Fruit fly (Drosophila melanogaster) whole organism, embryonic: ENCODE data around the gene Eig71Ek.

Experiments used
- Abd-B ChIP-seq: fragments of 200-800 bp; sonication (Bioruptor generic); optimal IDR thresholded peaks from 2 replicates; lab custom pipeline; 2018; ENCODE audit warnings: missing biosample characterization, mild to moderate bottlenecking, missing genetic modification characterization, moderate library complexity
- CG11723 ChIP-seq: fragments of 200-800 bp; sonication (Bioruptor generic); optimal IDR thresholded peaks from 2 replicates; lab custom pipeline; 2017; ENCODE audit warnings: missing biosample characterization, mild to moderate bottlenecking, missing genetic modification characterization
- CG12769 ChIP-seq: fragments of 200-800 bp; sonication (Bioruptor generic); optimal IDR thresholded peaks from 2 replicates; lab custom pipeline; 2019; ENCODE audit warnings: missing biosample characterization, mild to moderate bottlenecking, missing genetic modification characterization, moderate library complexity
- CG13424 ChIP-seq: fragments of 200-800 bp; sonication (Bioruptor generic); optimal IDR thresholded peaks from 2 replicates; lab custom pipeline; 2019; ENCODE audit warnings: missing biosample characterization, mild to moderate bottlenecking, missing genetic modification characterization, moderate library complexity
- CG1647 ChIP-seq: fragments of 200-800 bp; sonication (Bioruptor generic); optimal IDR thresholded peaks from 3 replicates; lab custom pipeline; 2016; ENCODE audit warnings: missing biosample characterization, missing genetic modification characterization
- CG18764 ChIP-seq: fragments of 200-800 bp; sonication (Bioruptor generic); optimal IDR thresholded peaks from 3 replicates; lab custom pipeline; 2016; ENCODE audit warnings: missing biosample characterization, missing genetic modification characterization
- Doc3 ChIP-seq: fragments of 200-800 bp; sonication (Bioruptor generic); IDR thresholded peaks from 3 replicates; pipeline ENCODE4 v1.3.6; 2022; ENCODE audit warnings: missing biosample characterization, missing genetic modification characterization; ENCODE audit not compliant: partially characterized antibody
- Drgx ChIP-seq: fragments of 200-800 bp; sonication (Bioruptor generic); IDR thresholded peaks from 2 replicates; pipeline ENCODE4 v1.3.6; 2022; ENCODE audit warnings: missing biosample characterization, missing genetic modification characterization
- HLH4C ChIP-seq: fragments of 200-800 bp; sonication (Bioruptor generic); IDR thresholded peaks from 3 replicates; pipeline ENCODE4 v1.3.6; 2022; ENCODE audit warnings: missing biosample characterization, missing genetic modification characterization; ENCODE audit not compliant: partially characterized antibody
- HLHmδ ChIP-seq: fragments of 200-800 bp; sonication (Bioruptor generic); optimal IDR thresholded peaks from 2 replicates; lab custom pipeline; 2018; ENCODE audit warnings: missing biosample characterization, mild to moderate bottlenecking, missing genetic modification characterization, moderate library complexity
- gcm2 ChIP-seq: fragments of 200-800 bp; sonication (Bioruptor generic); optimal IDR thresholded peaks from 2 replicates; lab custom pipeline; 2016; ENCODE audit warnings: missing biosample characterization, missing genetic modification characterization
- shn ChIP-seq: fragments of 200-800 bp; sonication (Bioruptor generic); optimal IDR thresholded peaks from 3 replicates; lab custom pipeline; 2016; ENCODE audit warnings: missing biosample characterization, missing genetic modification characterization
- sna ChIP-seq: fragments of 200-800 bp; sonication (Bioruptor generic); IDR thresholded peaks from 2 replicates; pipeline ENCODE4 v1.3.6; 2022; ENCODE audit warnings: missing biosample characterization, missing genetic modification characterization; ENCODE audit not compliant: partially characterized antibody
- usp ChIP-seq: fragments of >200 bp; optimal IDR thresholded peaks from 2 replicates; lab custom pipeline; 2017; ENCODE audit warnings: missing biosample characterization, missing genetic modification characterization

- no peak for TF ChIP-seq CG18764 (GFP tag; lab: Kevin White, UChicago)
- no peak for TF ChIP-seq Doc3 (GFP tag; lab: Robert Waterston, UW)
- no peak for TF ChIP-seq CG13424 (tag; lab: Kevin White, UChicago)
- no peak for TF ChIP-seq CG11723 (GFP tag; lab: Kevin White, UChicago)
- no peak for TF ChIP-seq Abd-B (GFP tag; lab: Kevin White, UChicago)
- no peak for TF ChIP-seq usp
- no peak for TF ChIP-seq sna (GFP tag; lab: Robert Waterston, UW)
- no peak for TF ChIP-seq HLH4C
- no peak for TF ChIP-seq shn (GFP tag; lab: Kevin White, UChicago)
- TF ChIP-seq CG12769 (tag; lab: Kevin White, UChicago): no peak
- TF ChIP-seq HLHmδ (GFP tag; lab: Kevin White, UChicago): no peak
- TF ChIP-seq CG1647 (GFP tag; lab: Kevin White, UChicago): no peak
- TF ChIP-seq gcm2: no peak
- no peak for TF ChIP-seq Drgx (GFP tag; lab: Robert Waterston, UW)
Observed at dm6 chr3L:15677662-15678061, 16.6 kb downstream of the Eig71Ek start.
